Worm (Caenorhabditis elegans): Measurements from ENCODE around the gene nep-12.

ce11 chrII:4737348-4737747 is 47.0 kb downstream of the nep-12 start, which contains the start of gene ctsa-1.1:
- TF ChIP-seq lin-11 (tag; optimal IDR thresholded peaks at IDR 0.05) (no peak), pqm-1 (tag; optimal IDR thresholded peaks at IDR 0.05) (no peak), pha-4 (tag; optimal IDR thresholded peaks at IDR 0.05) (no peak), sdc-2 (tag; optimal IDR thresholded peaks at IDR 0.05) (no peak)
